Fruit fly (Drosophila melanogaster): ENCODE data around the gene Peritrophin-15b.

Peritrophin-15b gene

DNA sequence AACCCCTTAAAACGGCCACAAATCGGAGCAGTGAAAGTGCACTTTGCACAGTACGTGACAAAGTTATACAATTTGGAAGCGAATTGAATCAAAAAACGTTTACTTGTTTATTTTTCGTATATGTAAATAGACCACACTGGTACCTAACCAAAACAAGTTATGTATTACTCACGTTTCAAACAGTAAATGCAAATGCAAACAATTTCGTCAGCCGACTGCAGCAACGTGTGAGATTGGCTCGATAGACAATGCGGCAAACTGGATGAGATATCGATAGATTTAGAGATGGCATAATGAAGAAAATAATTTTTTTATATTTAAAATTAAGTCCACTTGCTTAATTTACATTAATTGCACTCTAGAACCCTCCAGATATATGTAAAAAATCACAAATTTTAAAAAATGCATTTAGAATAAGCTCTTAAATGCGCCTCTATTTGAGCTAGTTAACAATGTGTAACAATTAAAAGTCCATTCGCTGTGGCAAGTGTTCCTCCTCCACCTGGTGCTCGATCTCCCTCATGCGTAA lies 13.2 kb downstream of the Peritrophin-15b start, which contains the start of gene AlaRS (continued):
- TF ChIP-seq salm (tag; optimal IDR thresholded peaks at IDR 0.05) (no peak), CoRest (tag; optimal IDR thresholded peaks at IDR 0.05) (peak; percentile 42), jumu (GFP tag; optimal IDR thresholded peaks at IDR 0.05) (no peak), MTF-1 (GFP tag; optimal IDR thresholded peaks at IDR 0.05; ENCODE audit: borderline replicate concordance) (no peak), HHEX (GFP tag; optimal IDR thresholded peaks at IDR 0.05) (peak; percentile 15), Rfx (GFP tag; IDR thresholded peaks at IDR 0.05) (peak; percentile 41; the same call in 1 of the 2 replicates), Neu2 (GFP tag; optimal IDR thresholded peaks at IDR 0.05; ENCODE audit: borderline replicate concordance) (no peak), exex (tag; optimal IDR thresholded peaks at IDR 0.05) (peak; percentile 5), CG6765 (GFP tag; optimal IDR thresholded peaks at IDR 0.05) (no peak), jing (GFP tag; optimal IDR thresholded peaks at IDR 0.05) (no peak), cg (GFP tag; optimal IDR thresholded peaks at IDR 0.05) (no peak), nerfin-2 (GFP tag; IDR thresholded peaks at IDR 0.05; ENCODE audit: partially characterized antibody) (peak; percentile 36; the same call in 1 of the 2 replicates), Hr78 (GFP tag; optimal IDR thresholded peaks at IDR 0.05) (no peak), peb (GFP tag; IDR thresholded peaks at IDR 0.05) (no peak), CG18764 (GFP tag; optimal IDR thresholded peaks at IDR 0.05) (peak; percentile 7), slbo (GFP tag; IDR thresholded peaks at IDR 0.05) (peak; percentile 37; the same call in 1 of the 2 replicates), CG2116 (GFP tag; optimal IDR thresholded peaks at IDR 0.05) (peak; percentile 81), Bteb2 (GFP tag; optimal IDR thresholded peaks at IDR 0.05) (no peak), CG10979 (tag; optimal IDR thresholded peaks at IDR 0.05) (peak; percentile 30), CG6254 (GFP tag; optimal IDR thresholded peaks at IDR 0.05) (peak; percentile 40), CG12104 (GFP tag; optimal IDR thresholded peaks at IDR 0.05) (no peak), CG1647 (GFP tag; optimal IDR thresholded peaks at IDR 0.05) (no peak), mirr (GFP tag; optimal IDR thresholded peaks at IDR 0.05) (no peak), CG9727 (GFP tag; optimal IDR thresholded peaks at IDR 0.05) (peak; percentile 8), gce (GFP tag; IDR thresholded peaks at IDR 0.05) (no peak), CG4820 (GFP tag; optimal IDR thresholded peaks at IDR 0.05) (peak; percentile 17), ap (GFP tag; IDR thresholded peaks at IDR 0.05) (no peak), pan (optimal IDR thresholded peaks at IDR 0.05) (no peak), pan (GFP tag; optimal IDR thresholded peaks at IDR 0.05 in 1 of 2, IDR thresholded peaks at IDR 0.05 in 1 of 2) (peak in 1 of 2 experiments; percentile 43), p53 (GFP tag; optimal IDR thresholded peaks at IDR 0.05) (no peak), Adf1 (GFP tag; IDR thresholded peaks at IDR 0.05) (no peak), bcd (GFP tag; optimal IDR thresholded peaks at IDR 0.05) (peak; percentile 29), Atf3 (GFP tag; optimal IDR thresholded peaks at IDR 0.05) (no peak), CG6854 (GFP tag; optimal IDR thresholded peaks at IDR 0.05) (no peak), CG9932 (GFP tag; IDR thresholded peaks at IDR 0.05) (peak; percentile 49), maf-S (GFP tag; optimal IDR thresholded peaks at IDR 0.05) (no peak), CG12744 (GFP tag; optimal IDR thresholded peaks at IDR 0.05) (no peak), CG30020 (tag; optimal IDR thresholded peaks at IDR 0.05) (peak; percentile 54), gfzf (GFP tag; optimal IDR thresholded peaks at IDR 0.05) (no peak), MESR4 (GFP tag; optimal IDR thresholded peaks at IDR 0.05) (peak; percentile 77), Jarid2 (GFP tag; optimal IDR thresholded peaks at IDR 0.05) (no peak), CG11456 (GFP tag; IDR thresholded peaks at IDR 0.05) (no peak), Elba2 (GFP tag; optimal IDR thresholded peaks at IDR 0.05) (no peak), gsb (GFP tag; IDR thresholded peaks at IDR 0.05) (no peak), Mad (GFP tag; optimal IDR thresholded peaks at IDR 0.05) (no peak), zfh2 (GFP tag; optimal IDR thresholded peaks at IDR 0.05) (no peak), chm (GFP tag; IDR thresholded peaks at IDR 0.05) (no peak; the same call in 1 of the 2 replicates), CG16815 (GFP tag; optimal IDR thresholded peaks at IDR 0.05) (no peak), sqz (GFP tag; optimal IDR thresholded peaks at IDR 0.05) (peak; percentile 14), lab (GFP tag; optimal IDR thresholded peaks at IDR 0.05) (peak; percentile 27), CG15073 (GFP tag; optimal IDR thresholded peaks at IDR 0.05) (no peak)
